Worm (Caenorhabditis elegans): Measurements from ENCODE around the gene C10A4.9.

ce11 chrX:7371945-7372344 is 48.7 kb upstream of the C10A4.9 start:
- no peak for TF ChIP-seq dao-5 (tag; optimal IDR thresholded peaks at IDR 0.05)
- no peak for TF ChIP-seq him-1 (tag; optimal IDR thresholded peaks at IDR 0.05)
- no peak for TF ChIP-seq W03F9.2 (tag; optimal IDR thresholded peaks at IDR 0.05)
